Worm (Caenorhabditis elegans) whole organism, early embryonic: ENCODE data around the gene Y53F4B.26.

Experiments used
- ceh-36 ChIP-seq: sonication (generic microtip); optimal IDR thresholded peaks from 2 replicates; lab custom pipeline; 2016; ENCODE audit warnings: missing genetic modification characterization, inconsistent platforms, missing compliant biosample characterization
- flt-1 ChIP-seq: fragments of 200-800 bp; sonication (Bioruptor generic); IDR thresholded peaks from 2 replicates; pipeline ENCODE4 v1.3.6; 2022; ENCODE audit warnings: missing genetic modification characterization, missing compliant biosample characterization
- hmg-4 ChIP-seq: fragments of 200-800 bp; sonication (Bioruptor generic); optimal IDR thresholded peaks from 2 replicates; lab custom pipeline; 2018; ENCODE audit warnings: mild to moderate bottlenecking, missing genetic modification characterization, missing compliant biosample characterization
- hnd-1 ChIP-seq: sonication (generic microtip); optimal IDR thresholded peaks from 2 replicates; lab custom pipeline; 2016; ENCODE audit warnings: missing genetic modification characterization, missing compliant biosample characterization
- tra-4 ChIP-seq: sonication (generic microtip); optimal IDR thresholded peaks from 2 replicates; lab custom pipeline; 2017; ENCODE audit warnings: missing genetic modification characterization, missing compliant biosample characterization

- TF ChIP-seq hmg-4 (GFP tag; lab: Kevin White, UChicago), result no peak
- no peak for TF ChIP-seq ceh-36 (tag; lab: Kevin White, UChicago)
- TF ChIP-seq hnd-1 (tag; lab: Kevin White, UChicago), result no peak
- TF ChIP-seq flt-1 (GFP tag; lab: Robert Waterston, UW), result no peak
- TF ChIP-seq tra-4 (tag; lab: Kevin White, UChicago), result no peak
Measured at ce11 chrII:15107184-15107583, 33.6 kb downstream of the Y53F4B.26 start.
